Worm (Caenorhabditis elegans): ENCODE measurements around the gene F14H8.4.

The F14H8.4 gene

DNA sequence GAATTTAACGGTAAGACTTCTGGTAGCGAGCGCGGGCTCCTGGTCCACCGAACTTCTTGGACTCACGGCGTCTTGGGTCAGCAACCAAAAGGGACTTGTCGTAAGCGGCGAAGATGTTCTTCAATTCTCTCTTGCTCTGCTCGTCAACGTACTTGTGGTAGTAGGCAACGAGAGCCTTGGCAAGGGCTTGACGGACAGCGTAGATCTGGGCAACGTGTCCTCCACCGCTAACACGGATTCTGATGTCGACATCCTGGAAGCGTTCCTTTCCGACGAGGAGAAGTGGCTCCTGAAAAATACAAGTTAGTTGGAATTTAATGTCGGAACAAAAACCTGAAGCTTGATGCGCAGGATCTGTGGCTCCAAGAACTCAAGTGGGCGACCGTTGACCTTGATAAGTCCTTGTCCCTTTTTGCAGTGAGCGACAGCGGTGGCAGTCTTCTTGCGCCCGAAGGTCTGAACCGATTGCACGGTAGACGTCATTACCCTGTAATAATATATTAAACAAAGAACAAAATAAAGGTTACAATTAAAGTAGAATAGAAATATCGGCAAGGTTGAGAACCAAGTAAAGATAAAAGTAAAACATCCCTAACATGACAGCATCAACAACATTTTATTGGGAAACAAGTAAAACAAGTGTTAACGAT is 23.5 kb upstream of the F14H8.4 start, which contains the start of gene rps-16 (continued):
- TF ChIP-seq ztf-18 (tag; optimal IDR thresholded peaks at IDR 0.05) (peak; percentile 10), mel-28 (tag; optimal IDR thresholded peaks at IDR 0.05; ENCODE audit: borderline replicate concordance) (no peak), tlf-1 (GFP tag; optimal IDR thresholded peaks at IDR 0.05) (peak; percentile 61), lin-26 (GFP tag; IDR thresholded peaks at IDR 0.05) (no peak; the same call in 1 of the 2 replicates), lag-1 (GFP tag; IDR thresholded peaks at IDR 0.05) (no peak), ztf-22 (GFP tag; optimal IDR thresholded peaks at IDR 0.05) (no peak), unc-130 (GFP tag; optimal IDR thresholded peaks at IDR 0.05) (no peak), sptf-2 (GFP tag; optimal IDR thresholded peaks at IDR 0.05) (no peak), zfh-2 (GFP tag; conservative IDR thresholded peaks at IDR 0.05) (peak; percentile 63; the same call in 1 of the 2 replicates), dpff-1 (tag; optimal IDR thresholded peaks at IDR 0.05) (no peak), sdz-38 (tag; optimal IDR thresholded peaks at IDR 0.05) (no peak), nhr-179 (tag; optimal IDR thresholded peaks at IDR 0.05) (no peak), lin-35 (GFP tag; optimal IDR thresholded peaks at IDR 0.05) (no peak), bed-1 (GFP tag; IDR thresholded peaks at IDR 0.05) (no peak), hsf-1 (GFP tag; IDR thresholded peaks at IDR 0.05) (peak; percentile 81), atf-7 (tag; optimal IDR thresholded peaks at IDR 0.05) (peak; percentile 62), nfya-1 (tag; optimal IDR thresholded peaks at IDR 0.05; ENCODE audit: borderline replicate concordance, insufficient read depth) (no peak), egl-44 (GFP tag; IDR thresholded peaks at IDR 0.05) (no peak), xnd-1 (tag; optimal IDR thresholded peaks at IDR 0.05) (peak; percentile 9), let-526 (GFP tag; IDR thresholded peaks at IDR 0.05) (no peak), ztf-28 (GFP tag; IDR thresholded peaks at IDR 0.05) (no peak), egrh-3 (GFP tag; IDR thresholded peaks at IDR 0.05) (no peak), lsy-27 (tag; optimal IDR thresholded peaks at IDR 0.05; ENCODE audit: borderline replicate concordance, insufficient read depth) (no peak), cebp-2 (GFP tag; IDR thresholded peaks at IDR 0.05) (peak; percentile 87; the same call in 1 of the 2 replicates), T26A5.8 (tag; optimal IDR thresholded peaks at IDR 0.05) (peak; percentile 79), nfya-2 (GFP tag; IDR thresholded peaks at IDR 0.05) (no peak), repo-1 (tag; optimal IDR thresholded peaks at IDR 0.05) (no peak), pha-4 (tag; optimal IDR thresholded peaks at IDR 0.05) (no peak), mes-4 (tag; optimal IDR thresholded peaks at IDR 0.05) (no peak), somi-1 (GFP tag; optimal IDR thresholded peaks at IDR 0.05) (no peak), tbp1 (GFP tag; optimal IDR thresholded peaks at IDR 0.05) (peak; percentile 11), madf-10 (tag; optimal IDR thresholded peaks at IDR 0.05) (no peak), ets-4 (GFP tag; optimal IDR thresholded peaks at IDR 0.05) (no peak), attf-3 (GFP tag; conservative IDR thresholded peaks at IDR 0.05) (no peak), dox-1 (GFP tag; IDR thresholded peaks at IDR 0.05) (peak; percentile 63), nhr-80 (tag; optimal IDR thresholded peaks at IDR 0.05) (no peak), chd-7 (tag; optimal IDR thresholded peaks at IDR 0.05) (peak; percentile 65), B0019.2 (GFP tag; conservative IDR thresholded peaks at IDR 0.05) (no peak), efl-1 (GFP tag; optimal IDR thresholded peaks at IDR 0.05) (peak; percentile 3), K12H6.12 (tag; optimal IDR thresholded peaks at IDR 0.05) (no peak), akir-1 (GFP tag; optimal IDR thresholded peaks at IDR 0.05) (no peak), aptf-3 (GFP tag; IDR thresholded peaks at IDR 0.05) (no peak), Y53G8AR.9 (GFP tag; conservative IDR thresholded peaks at IDR 0.05) (peak; percentile 77; the same call in 1 of the 2 replicates), ceh-79 (tag; optimal IDR thresholded peaks at IDR 0.05) (peak; percentile 28), rcor-1 (GFP tag; IDR thresholded peaks at IDR 0.05) (peak; percentile 80), B0035.1 (tag; optimal IDR thresholded peaks at IDR 0.05) (no peak), B0261.1 (tag; optimal IDR thresholded peaks at IDR 0.05) (no peak), hrde-1 (tag; optimal IDR thresholded peaks at IDR 0.05; ENCODE audit: borderline replicate concordance) (peak; percentile 76), sea-2 (GFP tag; IDR thresholded peaks at IDR 0.05) (no peak)
